Worm (Caenorhabditis elegans): Measurements from ENCODE around the gene scpl-4.

scpl-4 gene

DNA sequence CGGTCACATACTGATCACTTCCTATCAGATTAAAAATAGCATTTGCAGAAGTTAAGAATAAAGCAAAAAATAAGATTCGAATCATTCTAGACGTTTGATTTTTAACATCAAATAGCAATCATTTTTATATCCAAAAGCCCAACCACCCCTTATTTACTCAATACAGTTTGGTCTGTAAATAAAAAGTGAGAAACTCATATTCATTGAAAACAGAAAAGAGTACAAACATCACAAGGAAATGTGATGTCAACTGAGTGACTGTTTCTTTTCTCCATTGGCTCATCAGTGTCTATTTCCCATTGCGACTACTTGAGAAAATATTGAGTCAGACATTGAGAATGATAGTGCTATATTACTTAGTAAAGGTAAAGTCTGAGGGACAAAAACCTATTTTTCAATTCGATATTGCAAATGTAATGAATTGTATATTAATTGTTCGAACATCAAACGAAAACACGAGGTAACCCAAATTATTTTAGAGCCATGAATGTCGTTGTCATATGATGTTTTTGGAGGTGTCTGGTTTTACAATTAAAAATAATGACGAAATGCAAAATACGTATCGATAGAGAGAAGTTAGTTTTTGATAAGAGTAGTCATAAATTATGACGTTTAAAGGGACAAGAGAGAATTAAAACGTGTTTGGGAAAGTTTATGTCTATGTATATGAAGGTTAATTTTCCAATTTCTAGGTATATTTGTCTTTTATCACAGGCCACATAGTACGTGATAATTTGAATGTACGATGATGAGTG is 9.0 kb upstream of the scpl-4 start, which contains the start of gene ttr-23 (continued):
- TF ChIP-seq hif-1 (tag; optimal IDR thresholded peaks at IDR 0.05) (peak in 1 of 2 experiments; percentile 74), ceh-28 (tag; optimal IDR thresholded peaks at IDR 0.05) (no peak), mxl-3 (GFP tag; optimal IDR thresholded peaks at IDR 0.05) (no peak), lin-39 (tag; optimal IDR thresholded peaks at IDR 0.05) (no peak), ztf-11 (tag; optimal IDR thresholded peaks at IDR 0.05) (no peak), T26A8.4 (GFP tag; IDR thresholded peaks at IDR 0.05) (no peak), Y48G9A.11 (GFP tag; IDR thresholded peaks at IDR 0.05) (no peak), daf-8 (GFP tag; IDR thresholded peaks at IDR 0.05) (no peak), nhr-102 (tag; optimal IDR thresholded peaks at IDR 0.05) (peak; percentile 4), ceh-32 (tag; optimal IDR thresholded peaks at IDR 0.05; ENCODE audit: poor library complexity) (no peak), Y5F2A.4 (GFP tag; optimal IDR thresholded peaks at IDR 0.05) (no peak), ztf-7 (tag; optimal IDR thresholded peaks at IDR 0.05) (peak; percentile 72), unc-62 (GFP tag; optimal IDR thresholded peaks at IDR 0.05 in 1 of 2) (peak in 1 of 2 experiments; percentile 95), unc-62 (tag; optimal IDR thresholded peaks at IDR 0.05) (no peak), mdl-1 (tag; optimal IDR thresholded peaks at IDR 0.05) (peak in 1 of 2 experiments; percentile 35), dpl-1 (GFP tag; optimal IDR thresholded peaks at IDR 0.05) (no peak), zip-11 (GFP tag; IDR thresholded peaks at IDR 0.05) (no peak), lsy-2 (tag; optimal IDR thresholded peaks at IDR 0.05) (no peak), ceh-44 (GFP tag; IDR thresholded peaks at IDR 0.05) (no peak), F26F4.8 (GFP tag; conservative IDR thresholded peaks at IDR 0.05) (no peak), mep-1 (tag; optimal IDR thresholded peaks at IDR 0.05) (no peak), nhr-111 (GFP tag; optimal IDR thresholded peaks at IDR 0.05) (no peak), ZK337.2 (GFP tag; IDR thresholded peaks at IDR 0.05) (no peak), mxl-2 (GFP tag; conservative IDR thresholded peaks at IDR 0.05) (no peak), aha-1 (tag) (peak; percentile 37), duxl-1 (tag; optimal IDR thresholded peaks at IDR 0.05; ENCODE audit: poor library complexity) (no peak), R02D3.7 (tag; optimal IDR thresholded peaks at IDR 0.05) (no peak), pha-4 (GFP tag; IDR thresholded peaks at IDR 0.05) (no peak), pha-4 (tag; optimal IDR thresholded peaks at IDR 0.05) (no peak), php-3 (GFP tag; IDR thresholded peaks at IDR 0.05) (peak; percentile 60), gei-8 (GFP tag; optimal IDR thresholded peaks at IDR 0.05) (no peak), nhr-77 (tag; optimal IDR thresholded peaks at IDR 0.05) (peak; percentile 72), nhr-6 (tag; optimal IDR thresholded peaks at IDR 0.05) (no peak), D1046.2 (GFP tag; IDR thresholded peaks at IDR 0.05) (no peak), dve-1 (tag; optimal IDR thresholded peaks at IDR 0.05; ENCODE audit: insufficient read depth) (peak; percentile 78), unc-130 (GFP tag; optimal IDR thresholded peaks at IDR 0.05) (no peak), hlh-30 (tag; optimal IDR thresholded peaks at IDR 0.05; ENCODE audit: insufficient read depth) (peak; percentile 14), F49E8.2 (tag; optimal IDR thresholded peaks at IDR 0.05; ENCODE audit: borderline replicate concordance) (no peak), daf-16 (GFP tag; optimal IDR thresholded peaks at IDR 0.05) (no peak), daf-16 (tag; optimal IDR thresholded peaks at IDR 0.05) (peak; percentile 50), tra-1 (GFP tag; IDR thresholded peaks at IDR 0.05) (no peak), ceh-20 (GFP tag; IDR thresholded peaks at IDR 0.05) (no peak), nhr-76 (tag; optimal IDR thresholded peaks at IDR 0.05) (no peak), zfp-2 (tag; optimal IDR thresholded peaks at IDR 0.05) (no peak), hmg-1.1 (GFP tag; IDR thresholded peaks at IDR 0.05) (no peak), aly-2 (tag; optimal IDR thresholded peaks at IDR 0.05) (no peak), dmd-9 (GFP tag; IDR thresholded peaks at IDR 0.05) (no peak), F44E2.7 (GFP tag; IDR thresholded peaks at IDR 0.05) (no peak)
